Worm (Caenorhabditis elegans): ENCODE measurements around the gene F35C8.8.

Gene F35C8.8

DNA sequence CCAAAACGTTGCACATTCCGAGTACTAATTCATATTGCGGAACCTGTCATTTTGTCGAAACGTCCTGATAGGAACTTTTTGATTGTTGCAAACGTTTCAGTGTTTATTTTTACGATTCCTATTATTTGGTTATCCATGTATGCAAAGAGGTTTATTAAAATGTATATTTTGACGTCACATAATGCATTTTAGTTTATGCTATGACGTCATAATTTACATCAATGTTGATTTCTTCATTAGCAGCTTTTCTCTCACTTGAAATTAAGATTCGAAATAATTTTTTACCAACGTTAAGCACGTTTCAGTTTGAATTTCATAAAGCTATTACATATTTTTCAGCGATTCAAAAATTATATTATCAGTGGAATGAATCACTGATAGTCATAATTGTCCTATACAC, 5.8 kb downstream of the F35C8.8 start:
- TF ChIP-seq nhr-77 (tag; optimal IDR thresholded peaks at IDR 0.05) = no peak
- no peak for TF ChIP-seq elt-3 (tag; optimal IDR thresholded peaks at IDR 0.05)
- no peak for TF ChIP-seq gmeb-1 (tag; optimal IDR thresholded peaks at IDR 0.05)
- TF ChIP-seq nhr-129 (tag; optimal IDR thresholded peaks at IDR 0.05) = no peak
- no peak for TF ChIP-seq ztf-4 (tag; optimal IDR thresholded peaks at IDR 0.05)
- no peak for TF ChIP-seq R02D3.7 (tag; optimal IDR thresholded peaks at IDR 0.05)
- no peak for TF ChIP-seq nhr-237 (tag; optimal IDR thresholded peaks at IDR 0.05)
- no peak for TF ChIP-seq ceh-16 (tag; optimal IDR thresholded peaks at IDR 0.05)
- no peak for TF ChIP-seq elt-1 (tag; optimal IDR thresholded peaks at IDR 0.05)
- TF ChIP-seq nhr-10 (tag; optimal IDR thresholded peaks at IDR 0.05) = no peak
- TF ChIP-seq lsy-2 (tag; optimal IDR thresholded peaks at IDR 0.05) = no peak
- TF ChIP-seq unc-55 (GFP tag; optimal IDR thresholded peaks at IDR 0.05) = no peak
- TF ChIP-seq sem-4 (tag; optimal IDR thresholded peaks at IDR 0.05) = no peak
- TF ChIP-seq nhr-6 (tag; optimal IDR thresholded peaks at IDR 0.05) = no peak
- TF ChIP-seq skn-1 (tag; optimal IDR thresholded peaks at IDR 0.05) = no peak
- no peak for TF ChIP-seq lin-13 (GFP tag; optimal IDR thresholded peaks at IDR 0.05)
- TF ChIP-seq ama-1 (optimal IDR thresholded peaks at IDR 0.05) = no peak
- TF ChIP-seq Y55F3AM.14 (GFP tag; optimal IDR thresholded peaks at IDR 0.05) = no peak
- no peak for TF ChIP-seq F13H6.1 (tag; optimal IDR thresholded peaks at IDR 0.05)

DNA sequence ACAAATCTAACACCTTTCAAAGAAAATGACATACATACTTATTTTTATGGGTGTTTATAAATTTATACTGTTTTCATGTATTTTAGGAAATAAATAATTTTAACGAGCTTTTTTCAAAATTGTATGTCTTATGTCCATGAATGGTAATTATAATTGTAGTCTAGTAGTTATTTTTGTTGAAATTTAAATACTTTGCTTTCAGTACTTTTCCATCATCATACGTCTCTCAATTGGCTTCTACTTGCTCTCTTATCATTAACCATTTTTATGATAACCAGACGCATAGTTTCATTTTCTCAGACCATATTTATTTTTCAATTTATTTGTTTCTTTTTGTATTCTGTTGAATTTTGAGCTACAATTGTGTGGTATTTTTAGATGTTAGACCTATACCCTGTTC, 7.0 kb downstream of the F35C8.8 start, which contains the start of gene F35C8.5:
Gene F35C8.5, plus strand, starts transcription at position 377 of the 400 bp plus-strand sequence.
- TF ChIP-seq fos-1 (tag; optimal IDR thresholded peaks at IDR 0.05) = peak; percentile 38
- no peak for TF ChIP-seq ztf-11 (tag; optimal IDR thresholded peaks at IDR 0.05)

DNA sequence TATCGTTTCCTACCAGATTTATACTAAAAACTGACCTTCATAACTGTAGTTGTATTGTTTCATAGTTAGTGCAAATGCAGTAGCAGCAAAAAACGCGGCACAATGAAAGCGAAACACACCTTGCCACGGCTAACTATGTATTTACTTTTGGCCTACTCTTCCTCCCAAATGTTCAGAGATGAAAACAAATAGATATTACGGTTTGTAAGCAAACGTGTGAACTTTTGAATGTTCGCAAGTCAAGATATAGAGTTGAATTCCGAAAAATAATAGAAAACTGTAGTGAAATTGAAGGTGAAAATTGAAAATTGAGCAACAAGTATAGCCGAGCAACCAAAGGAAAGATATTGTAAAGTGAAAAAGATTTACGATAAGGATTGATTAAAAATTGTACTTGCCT, 8.2 kb downstream of the F35C8.8 start, which contains the start of gene chtl-1:
Gene chtl-1, minus strand, starts transcription at position 101 of the 400 bp plus-strand sequence.
- TF ChIP-seq elt-3 (tag; optimal IDR thresholded peaks at IDR 0.05) (no peak), sma-9 (GFP tag; optimal IDR thresholded peaks at IDR 0.05) (no peak), sma-9 (tag; optimal IDR thresholded peaks at IDR 0.05) (no peak), mdl-1 (tag; optimal IDR thresholded peaks at IDR 0.05) (no peak), peb-1 (tag; optimal IDR thresholded peaks at IDR 0.05) (no peak), ztf-4 (tag; optimal IDR thresholded peaks at IDR 0.05) (no peak), nhr-21 (tag; optimal IDR thresholded peaks at IDR 0.05) (no peak), fos-1 (tag; optimal IDR thresholded peaks at IDR 0.05) (no peak), blmp-1 (tag; optimal IDR thresholded peaks at IDR 0.05; ENCODE audit: insufficient read depth) (no peak), unc-55 (GFP tag; optimal IDR thresholded peaks at IDR 0.05) (no peak)

ce11 chrX:5360682-5361081, 11.8 kb downstream of the F35C8.8 start:
- TF ChIP-seq nhr-11 (tag; optimal IDR thresholded peaks at IDR 0.05) (no peak), ztf-11 (tag; optimal IDR thresholded peaks at IDR 0.05) (no peak), mbf-1 (tag; optimal IDR thresholded peaks at IDR 0.05) (no peak), egl-27 (tag; optimal IDR thresholded peaks at IDR 0.05) (no peak), unc-55 (GFP tag; optimal IDR thresholded peaks at IDR 0.05) (no peak), sem-4 (tag; optimal IDR thresholded peaks at IDR 0.05) (no peak), nhr-12 (tag; optimal IDR thresholded peaks at IDR 0.05) (no peak), peb-1 (tag; optimal IDR thresholded peaks at IDR 0.05) (no peak), sma-3 (GFP tag; optimal IDR thresholded peaks at IDR 0.05) (no peak), ama-1 (optimal IDR thresholded peaks at IDR 0.05) (no peak), lin-13 (GFP tag; optimal IDR thresholded peaks at IDR 0.05) (no peak), alr-1 (tag; optimal IDR thresholded peaks at IDR 0.05) (no peak), ceh-82 (tag; optimal IDR thresholded peaks at IDR 0.05) (no peak)

- TF ChIP-seq ceh-82 (tag; optimal IDR thresholded peaks at IDR 0.05) (no peak), unc-62 (GFP tag; optimal IDR thresholded peaks at IDR 0.05) (no peak), skn-1 (tag; optimal IDR thresholded peaks at IDR 0.05) (no peak), nhr-12 (tag; optimal IDR thresholded peaks at IDR 0.05) (no peak), R02D3.7 (tag; optimal IDR thresholded peaks at IDR 0.05) (no peak), alr-1 (tag; optimal IDR thresholded peaks at IDR 0.05) (no peak), nhr-11 (tag; optimal IDR thresholded peaks at IDR 0.05) (no peak), dmd-4 (tag; optimal IDR thresholded peaks at IDR 0.05) (no peak), nhr-6 (tag; optimal IDR thresholded peaks at IDR 0.05) (no peak), lin-11 (tag; optimal IDR thresholded peaks at IDR 0.05) (peak; percentile 7), crh-2 (tag; optimal IDR thresholded peaks at IDR 0.05) (peak; percentile 41), nhr-10 (tag; optimal IDR thresholded peaks at IDR 0.05) (no peak), unc-39 (tag; optimal IDR thresholded peaks at IDR 0.05) (no peak), nhr-25 (tag; optimal IDR thresholded peaks at IDR 0.05) (no peak), mbf-1 (tag; optimal IDR thresholded peaks at IDR 0.05) (no peak), nhr-237 (tag; optimal IDR thresholded peaks at IDR 0.05) (no peak), blmp-1 (tag; optimal IDR thresholded peaks at IDR 0.05; ENCODE audit: insufficient read depth) (no peak), gmeb-1 (tag; optimal IDR thresholded peaks at IDR 0.05) (no peak), peb-1 (tag; optimal IDR thresholded peaks at IDR 0.05) (no peak), ama-1 (optimal IDR thresholded peaks at IDR 0.05) (no peak), zag-1 (tag; optimal IDR thresholded peaks at IDR 0.05) (no peak), nhr-21 (tag; optimal IDR thresholded peaks at IDR 0.05) (no peak), C34F6.9 (tag; optimal IDR thresholded peaks at IDR 0.05) (peak; percentile 9), ztf-1 (GFP tag; conservative IDR thresholded peaks at IDR 0.05) (no peak), F13H6.1 (tag; optimal IDR thresholded peaks at IDR 0.05) (peak; percentile 2), lsy-2 (tag; optimal IDR thresholded peaks at IDR 0.05) (no peak), elt-1 (tag; optimal IDR thresholded peaks at IDR 0.05) (no peak), aly-2 (tag; optimal IDR thresholded peaks at IDR 0.05) (no peak), unc-55 (GFP tag; optimal IDR thresholded peaks at IDR 0.05) (no peak), sem-4 (tag; optimal IDR thresholded peaks at IDR 0.05) (no peak), fos-1 (tag; optimal IDR thresholded peaks at IDR 0.05) (no peak)
Measured at ce11 chrX:5355253-5355652, 17.2 kb downstream of the F35C8.8 start.
